Worm (Caenorhabditis elegans): Measurements from ENCODE around the gene srh-8.

srh-8 gene

ce11 chrV:4029627-4030026, 24.3 kb downstream of the srh-8 start:
- TF ChIP-seq ama-1 (optimal IDR thresholded peaks at IDR 0.05) = no peak
- TF ChIP-seq hlh-30 (tag; optimal IDR thresholded peaks at IDR 0.05; ENCODE audit: insufficient read depth) = peak; percentile 31
- peak; percentile 1 for TF ChIP-seq nhr-28 (tag; optimal IDR thresholded peaks at IDR 0.05)
- no peak for TF ChIP-seq zfp-3 (GFP tag; conservative IDR thresholded peaks at IDR 0.05)
- TF ChIP-seq duxl-1 (tag; optimal IDR thresholded peaks at IDR 0.05; ENCODE audit: poor library complexity) = peak; percentile 54
- TF ChIP-seq mes-2 (tag; optimal IDR thresholded peaks at IDR 0.05; ENCODE audit: poor library complexity, severe bottlenecking) = peak; percentile 31
- TF ChIP-seq aha-1 (tag) = peak; percentile 31
- no peak for TF ChIP-seq fkh-10 (GFP tag; optimal IDR thresholded peaks at IDR 0.05)

DNA sequence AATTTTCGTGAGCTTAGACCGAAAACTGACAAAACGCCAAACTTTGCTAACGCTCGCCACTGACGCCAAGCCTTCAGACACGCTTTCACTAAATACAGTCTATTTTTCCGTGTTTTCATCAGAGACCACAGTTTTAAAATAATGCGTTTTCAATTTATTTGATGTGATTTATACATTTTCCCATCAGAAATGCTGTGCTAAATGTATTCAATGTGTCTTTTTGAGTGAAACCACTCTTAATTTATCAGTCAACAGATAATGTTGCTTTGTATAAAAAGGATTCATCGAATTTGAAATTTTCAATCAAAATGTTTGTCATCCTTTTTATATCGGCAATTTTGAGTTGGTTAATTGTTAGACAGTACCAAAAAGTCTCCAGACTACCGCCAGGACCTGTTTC, 26.0 kb downstream of the srh-8 start, which contains the start of gene cyp-35A4:
TSS of gene cyp-35A4 (plus strand) at position 301 of the 400 bp plus-strand sequence.
- no peak for TF ChIP-seq ama-1 (optimal IDR thresholded peaks at IDR 0.05)
- no peak for TF ChIP-seq cey-2 (tag; optimal IDR thresholded peaks at IDR 0.05; ENCODE audit: borderline replicate concordance, insufficient read depth)
- TF ChIP-seq snpc-4 (tag; optimal IDR thresholded peaks at IDR 0.05) = no peak
- no peak for TF ChIP-seq ZK337.2 (GFP tag; IDR thresholded peaks at IDR 0.05)
- TF ChIP-seq unc-62 (GFP tag; optimal IDR thresholded peaks at IDR 0.05 in 1 of 2) = no peak
- TF ChIP-seq unc-62 (tag; optimal IDR thresholded peaks at IDR 0.05) = no peak
- no peak for TF ChIP-seq hmg-1.1 (GFP tag; IDR thresholded peaks at IDR 0.05)
- no peak for TF ChIP-seq nhr-11 (tag; optimal IDR thresholded peaks at IDR 0.05)
- TF ChIP-seq zip-11 (GFP tag; IDR thresholded peaks at IDR 0.05) = no peak
- TF ChIP-seq madf-5 (GFP tag; IDR thresholded peaks at IDR 0.05) = no peak
- TF ChIP-seq mep-1 (tag; optimal IDR thresholded peaks at IDR 0.05) = no peak
- TF ChIP-seq F10B5.3 (tag; optimal IDR thresholded peaks at IDR 0.05) = no peak
- TF ChIP-seq daf-16 (GFP tag; optimal IDR thresholded peaks at IDR 0.05) = no peak
- TF ChIP-seq daf-16 (tag; optimal IDR thresholded peaks at IDR 0.05) = no peak
- no peak for TF ChIP-seq hlh-30 (tag; optimal IDR thresholded peaks at IDR 0.05; ENCODE audit: insufficient read depth)
- TF ChIP-seq fkh-10 (GFP tag; optimal IDR thresholded peaks at IDR 0.05) = no peak
- no peak for TF ChIP-seq daf-8 (GFP tag; IDR thresholded peaks at IDR 0.05)

DNA sequence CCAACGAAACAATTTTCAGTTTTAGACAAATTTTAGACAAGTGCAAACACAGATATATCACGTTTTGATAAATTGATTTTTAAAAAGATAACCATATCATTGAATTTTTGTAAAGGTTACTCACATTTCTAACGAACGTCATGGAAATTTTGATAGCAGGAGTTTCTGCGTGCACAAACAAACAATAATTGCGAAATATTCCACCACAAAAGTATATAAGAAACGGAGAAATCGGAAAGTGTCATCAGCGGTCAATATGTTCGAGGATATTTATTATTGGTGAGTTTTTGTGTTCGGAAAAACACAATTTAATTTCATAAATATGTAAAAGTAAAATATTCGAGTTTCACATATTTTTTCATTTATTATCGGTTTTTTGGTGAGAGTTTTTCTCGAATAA, 29.0 kb downstream of the srh-8 start, which contains the start of gene C49G7.7:
TSS of gene C49G7.7 (plus strand) at position 174 of the 400 bp plus-strand sequence.
- no peak for TF ChIP-seq F26F4.8 (GFP tag; conservative IDR thresholded peaks at IDR 0.05)
- no peak for TF ChIP-seq hmg-1.1 (GFP tag; IDR thresholded peaks at IDR 0.05)
- no peak for TF ChIP-seq Y105C5A.15 (GFP tag; IDR thresholded peaks at IDR 0.05)
- TF ChIP-seq pqm-1 (tag; optimal IDR thresholded peaks at IDR 0.05) = peak; percentile 29
- TF ChIP-seq aha-1 (tag) = peak; percentile 32
- no peak for TF ChIP-seq daf-16 (GFP tag; optimal IDR thresholded peaks at IDR 0.05)
- TF ChIP-seq daf-16 (tag; optimal IDR thresholded peaks at IDR 0.05) = peak; percentile 27
- TF ChIP-seq zip-2 (tag; optimal IDR thresholded peaks at IDR 0.05) = peak; percentile 58
- TF ChIP-seq D1046.2 (GFP tag; IDR thresholded peaks at IDR 0.05) = no peak
- no peak for TF ChIP-seq egl-43 (GFP tag; IDR thresholded peaks at IDR 0.05)

ce11 chrV:4035811-4036210, 30.5 kb downstream of the srh-8 start, which contains the start of gene C49G7.13:
Gene C49G7.13, plus strand, starts transcription at chrV:4036111.
- TF ChIP-seq lin-29 (GFP tag; IDR thresholded peaks at IDR 0.05) (no peak), nhr-28 (tag; optimal IDR thresholded peaks at IDR 0.05) (no peak), mxl-3 (GFP tag; optimal IDR thresholded peaks at IDR 0.05) (no peak), ZK337.2 (GFP tag; IDR thresholded peaks at IDR 0.05) (no peak), F49E8.2 (tag; optimal IDR thresholded peaks at IDR 0.05; ENCODE audit: borderline replicate concordance) (no peak), unc-62 (GFP tag; optimal IDR thresholded peaks at IDR 0.05 in 1 of 2) (no peak), unc-62 (tag; optimal IDR thresholded peaks at IDR 0.05) (no peak), ztf-11 (tag; optimal IDR thresholded peaks at IDR 0.05) (no peak)

- TF ChIP-seq aha-1 (tag) (no peak), nhr-28 (tag; optimal IDR thresholded peaks at IDR 0.05) (no peak), zag-1 (tag; optimal IDR thresholded peaks at IDR 0.05) (no peak), arid-1 (GFP tag; conservative IDR thresholded peaks at IDR 0.05) (no peak), ceh-62 (tag; optimal IDR thresholded peaks at IDR 0.05) (no peak), egl-43 (GFP tag; IDR thresholded peaks at IDR 0.05) (no peak), spr-3 (GFP tag; optimal IDR thresholded peaks at IDR 0.05) (no peak), zip-2 (tag; optimal IDR thresholded peaks at IDR 0.05) (no peak), unc-130 (GFP tag; optimal IDR thresholded peaks at IDR 0.05) (no peak), spr-1 (tag; optimal IDR thresholded peaks at IDR 0.05) (no peak), nhr-41 (GFP tag; IDR thresholded peaks at IDR 0.05) (no peak), lin-1 (GFP tag; IDR thresholded peaks at IDR 0.05) (no peak), saeg-2 (GFP tag; IDR thresholded peaks at IDR 0.05) (no peak), F37D6.2 (tag; optimal IDR thresholded peaks at IDR 0.05) (no peak), ceh-28 (tag; optimal IDR thresholded peaks at IDR 0.05) (no peak), snpc-4 (tag; optimal IDR thresholded peaks at IDR 0.05) (no peak), lin-38 (GFP tag; IDR thresholded peaks at IDR 0.05) (no peak), ceh-44 (GFP tag; IDR thresholded peaks at IDR 0.05) (no peak)
These were observed 32.8 kb downstream of the srh-8 start, which contains the start of gene C49G7.12 for ce11 chrV:4038110-4038509. Gene C49G7.12, plus strand, starts transcription at chrV:4038410.

All from whole organism, L4 larva.